Fruit fly (Drosophila melanogaster) S2 (cell line): ENCODE measurements around the gene Not10.

ENCODE experiments used
- CG8478 ChIP-seq: fragments of >200 bp; optimal IDR thresholded peaks from 2 replicates; lab custom pipeline; 2018
- CTCF ChIP-seq, 2 experiments: fragments of >200 bp; optimal IDR thresholded peaks; 2 replicates each; lab custom pipeline; 2018

Not10 gene

dm6 chr3R:12637961-12638531, 7.6 kb downstream of the Not10 start, which contains the start of gene CG11608:
TSS of gene CG11608 (plus strand) at chr3R:12638481.
- TF ChIP-seq CG8478 (lab: Kevin White, UChicago) (no peak), CTCF (optimal IDR thresholded peaks at IDR 0.05; lab: Kevin White, UChicago) (peak; percentile 62 to 74)

dm6 chr3R:12641620-12642019, 11.2 kb downstream of the Not10 start:
- TF ChIP-seq CG8478 (lab: Kevin White, UChicago) (no peak), CTCF (optimal IDR thresholded peaks at IDR 0.05; lab: Kevin White, UChicago) (no peak)

- TF ChIP-seq CG8478 (lab: Kevin White, UChicago) (no peak), CTCF (optimal IDR thresholded peaks at IDR 0.05; lab: Kevin White, UChicago) (no peak)
Measured at dm6 chr3R:12642051-12642532, 11.6 kb downstream of the Not10 start, which contains the start of gene CG6753. TSS of gene CG6753 (minus strand) at chr3R:12642482.

dm6 chr3R:12644621-12645310, 14.3 kb downstream of the Not10 start:
- TF ChIP-seq CTCF (optimal IDR thresholded peaks at IDR 0.05; lab: Kevin White, UChicago) = no peak
- TF ChIP-seq CG8478 (lab: Kevin White, UChicago) = no peak

- TF ChIP-seq CTCF (optimal IDR thresholded peaks at IDR 0.05; lab: Kevin White, UChicago) (no peak), CG8478 (lab: Kevin White, UChicago) (no peak)
Measured at dm6 chr3R:12645771-12646317, 15.4 kb downstream of the Not10 start.

- TF ChIP-seq CG8478 (lab: Kevin White, UChicago) = no peak
- no peak for TF ChIP-seq CTCF (optimal IDR thresholded peaks at IDR 0.05; lab: Kevin White, UChicago)
Measured at dm6 chr3R:12646926-12647325, 16.5 kb downstream of the Not10 start.

- TF ChIP-seq CG8478 (lab: Kevin White, UChicago) = no peak
- TF ChIP-seq CTCF (optimal IDR thresholded peaks at IDR 0.05; lab: Kevin White, UChicago) = no peak
Measured at dm6 chr3R:12647348-12647747, 16.9 kb downstream of the Not10 start.

dm6 chr3R:12647954-12648353, 17.5 kb downstream of the Not10 start, which contains the start of gene Dtg:
TSS of gene Dtg (plus strand) at chr3R:12648058.
- TF ChIP-seq CG8478 (lab: Kevin White, UChicago) (no peak), CTCF (optimal IDR thresholded peaks at IDR 0.05; lab: Kevin White, UChicago) (no peak)

- no peak for TF ChIP-seq CTCF (optimal IDR thresholded peaks at IDR 0.05; lab: Kevin White, UChicago)
Measured at dm6 chr3R:12649099-12650029, 18.9 kb downstream of the Not10 start.

dm6 chr3R:12650537-12650936, 20.1 kb downstream of the Not10 start:
- no peak for TF ChIP-seq CG8478 (lab: Kevin White, UChicago)
- peak; percentile 67 to 77 for TF ChIP-seq CTCF (optimal IDR thresholded peaks at IDR 0.05; lab: Kevin White, UChicago)

dm6 chr3R:12652736-12653135, 22.3 kb downstream of the Not10 start:
- TF ChIP-seq CTCF (optimal IDR thresholded peaks at IDR 0.05; lab: Kevin White, UChicago) (no peak), CG8478 (lab: Kevin White, UChicago) (no peak)

dm6 chr3R:12653511-12654252, 23.2 kb downstream of the Not10 start:
- TF ChIP-seq CG8478 (lab: Kevin White, UChicago) = no peak
- no peak for TF ChIP-seq CTCF (optimal IDR thresholded peaks at IDR 0.05; lab: Kevin White, UChicago)

- TF ChIP-seq CG8478 (lab: Kevin White, UChicago) (no peak), CTCF (optimal IDR thresholded peaks at IDR 0.05; lab: Kevin White, UChicago) (no peak)
Measured at dm6 chr3R:12654253-12654623, 23.8 kb downstream of the Not10 start, which contains the start of gene CG6225. TSS of gene CG6225 (plus strand) at chr3R:12654577.
